Worm (Caenorhabditis elegans) whole organism, L1 larva: ENCODE results near the gene lin-2.

ENCODE experiments used
- elt-3 ChIP-seq, 6 experiments: fragments of 150-350 bp in 1 of 6; sonication (generic microtip); optimal IDR thresholded peaks; 2 replicates each; lab custom pipeline; 2017 to 2018; ENCODE audit warnings: missing biosample characterization in 6 of 6, missing genetic modification characterization in 6 of 6, inconsistent platforms in 1 of 6
- lir-3 ChIP-seq: sonication (generic microtip); optimal IDR thresholded peaks from 2 replicates; lab custom pipeline; 2016; ENCODE audit warnings: mild to moderate bottlenecking, missing genetic modification characterization, moderate library complexity, missing compliant biosample characterization; ENCODE audit not compliant: poor library complexity

DNA sequence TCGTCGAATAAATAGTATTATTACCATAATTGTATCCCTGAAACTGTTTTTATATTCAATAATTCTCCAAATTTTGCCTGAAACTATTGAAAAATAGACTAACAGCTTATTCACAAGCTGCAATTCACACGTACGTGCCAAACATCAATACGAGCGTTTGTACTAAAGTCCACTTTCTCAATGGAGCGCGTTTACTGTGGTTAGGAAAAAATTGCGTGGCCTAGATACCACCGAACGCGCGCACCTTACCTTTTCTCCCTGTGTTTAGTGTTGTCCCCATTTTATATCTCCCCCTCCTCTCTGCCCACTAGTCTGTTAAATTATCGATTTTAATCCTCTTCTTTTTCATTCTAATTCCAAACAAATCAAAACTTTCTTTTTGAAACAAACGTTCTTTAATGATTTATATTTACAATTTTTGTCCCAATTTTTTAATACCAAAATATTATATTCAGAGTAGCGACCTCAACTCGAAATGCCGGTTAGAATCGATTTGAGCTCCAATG is 40.5 kb upstream of the lin-2 start, which contains the start of the genes T18D3.9 and T18D3.1:
- peak; percentile 1 for TF ChIP-seq lir-3 (tag; lab: Kevin White, UChicago)
- peak in 2 of 6 experiments; percentile 52 for TF ChIP-seq elt-3 (tag; optimal IDR thresholded peaks at IDR 0.05; lab: Kevin White, UChicago)
